Worm (Caenorhabditis elegans): ENCODE measurements around the gene Y56A3A.6.

ce11 chrIII:11824580-11824979 is 54.0 kb downstream of the Y56A3A.6 start:
- TF ChIP-seq fkh-6 (tag; optimal IDR thresholded peaks at IDR 0.05) (no peak), ref-2 (tag; optimal IDR thresholded peaks at IDR 0.05) (no peak), ets-4 (tag; optimal IDR thresholded peaks at IDR 0.05) (no peak), dve-1 (tag; optimal IDR thresholded peaks at IDR 0.05) (no peak), pax-1 (tag; optimal IDR thresholded peaks at IDR 0.05) (no peak)
